Worm (Caenorhabditis elegans): Measurements from ENCODE around the gene ZK892.3.

- TF ChIP-seq pes-1 (GFP tag; IDR thresholded peaks at IDR 0.05) (no peak), tbx-37 (GFP tag; conservative IDR thresholded peaks at IDR 0.05) (no peak), hmg-4 (GFP tag; optimal IDR thresholded peaks at IDR 0.05) (no peak), flt-1 (GFP tag; IDR thresholded peaks at IDR 0.05) (no peak), tra-4 (tag; optimal IDR thresholded peaks at IDR 0.05) (no peak), ama-1 (optimal IDR thresholded peaks at IDR 0.05) (no peak), scrt-1 (GFP tag; IDR thresholded peaks at IDR 0.05) (no peak), hnd-1 (tag; optimal IDR thresholded peaks at IDR 0.05) (no peak)
These were observed 37.8 kb upstream of the ZK892.3 start for ce11 chrII:9963808-9964207.
